Fruit fly (Drosophila melanogaster) S2 (cell line): ENCODE results near the gene CG33773.
A peak's percentile ranks its signal among the peaks of the same experiment; 100 is the strongest.

ENCODE experiments used
- CG8478 ChIP-seq: fragments of >200 bp; optimal IDR thresholded peaks from 2 replicates; lab custom pipeline; 2018
- CTCF ChIP-seq, 2 experiments: fragments of >200 bp; optimal IDR thresholded peaks; 2 replicates each; lab custom pipeline; 2018

Gene CG33773

DNA sequence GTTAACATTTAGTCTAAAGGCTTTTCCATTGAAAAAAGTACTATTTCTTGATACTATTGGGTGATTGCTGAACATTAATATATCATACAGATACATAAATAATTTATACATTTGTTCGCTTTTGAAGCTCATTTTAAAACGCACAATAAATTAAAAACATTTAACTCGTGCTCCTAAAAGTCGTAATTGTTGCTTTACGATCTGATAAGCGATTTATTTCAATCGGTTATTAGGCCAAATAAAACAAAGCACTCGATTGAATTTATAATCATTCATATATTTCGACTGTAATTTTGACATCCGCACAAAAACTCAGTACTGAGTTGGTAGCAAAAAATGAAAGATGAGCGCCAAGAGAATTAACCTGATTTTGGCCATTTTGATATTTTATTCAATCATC lies at the start of gene CG33773:
Gene CG33773 (plus strand): TSS at position 301 of the 400 bp plus-strand sequence.
- TF ChIP-seq CG8478 (no peak), CTCF (optimal IDR thresholded peaks at IDR 0.05; lab: Kevin White, UChicago) (no peak)

DNA sequence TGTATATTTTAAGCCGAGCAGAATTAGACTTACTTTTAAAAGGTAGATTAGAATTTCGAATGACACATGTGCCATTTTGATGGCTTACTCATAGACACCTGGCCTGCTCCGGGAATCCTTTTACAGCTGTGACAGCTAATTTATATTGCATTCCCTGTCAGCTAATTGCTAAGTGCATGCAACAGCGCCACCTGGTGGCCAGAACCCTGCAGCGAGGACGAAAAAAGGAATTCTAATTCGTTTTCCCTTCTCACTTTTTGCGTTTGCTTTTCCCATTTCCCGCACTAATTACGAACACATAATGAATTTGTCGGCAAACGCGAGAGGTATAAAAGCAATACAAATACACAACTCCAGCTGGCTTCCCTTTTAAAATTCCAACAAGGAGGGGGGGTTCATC lies 45.2 kb upstream of the CG33773 start, which contains the start of gene CG31008:
Gene CG31008 (minus strand): TSS at position 59 of the 400 bp plus-strand sequence.
- TF ChIP-seq CG8478 (no peak), CTCF (optimal IDR thresholded peaks at IDR 0.05; lab: Kevin White, UChicago) (peak; percentile 77 to 78)

DNA sequence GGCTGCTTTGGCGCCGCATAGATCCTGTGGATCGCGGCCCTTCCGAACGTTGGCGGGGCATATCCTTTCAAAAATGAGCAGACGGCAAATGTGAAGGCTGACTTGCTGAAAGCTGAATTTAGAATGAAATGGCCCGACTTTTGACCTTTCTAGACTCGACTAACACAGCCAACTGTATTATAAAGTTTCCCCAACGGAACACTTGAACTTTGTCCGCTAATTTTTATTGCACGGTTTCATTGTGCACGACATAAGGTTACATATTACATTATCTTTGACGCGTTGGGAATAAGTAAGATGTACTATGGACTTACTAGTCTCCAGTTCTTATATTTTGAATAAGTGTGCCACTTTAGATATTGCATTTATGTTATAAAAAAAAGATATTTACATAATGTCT lies 42.8 kb upstream of the CG33773 start, which contains the start of gene CG31007:
Gene CG31007 (minus strand): TSS at position 101 of the 400 bp plus-strand sequence.
- TF ChIP-seq CTCF (optimal IDR thresholded peaks at IDR 0.05; lab: Kevin White, UChicago): no peak
- no peak for TF ChIP-seq CG8478

DNA sequence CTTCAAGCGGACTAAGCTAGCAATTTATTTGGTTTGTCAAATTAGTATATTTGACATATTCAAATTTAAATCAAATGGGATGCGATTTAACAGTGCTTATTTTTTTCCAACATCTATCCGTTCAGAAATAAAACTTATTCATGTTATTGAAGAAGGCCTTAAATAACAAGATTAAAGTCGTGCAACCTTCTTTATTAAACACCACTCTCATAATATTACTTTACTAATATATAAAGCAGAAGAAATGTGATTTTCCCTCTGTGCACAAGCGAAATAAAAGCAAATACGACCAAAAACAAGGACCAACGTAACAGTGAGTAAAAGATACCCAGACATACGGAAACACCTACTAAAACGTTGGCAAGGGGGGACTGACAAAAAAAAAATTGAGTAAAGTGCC lies 28.5 kb upstream of the CG33773 start:
- TF ChIP-seq CG8478 (no peak), CTCF (optimal IDR thresholded peaks at IDR 0.05; lab: Kevin White, UChicago) (no peak)

DNA sequence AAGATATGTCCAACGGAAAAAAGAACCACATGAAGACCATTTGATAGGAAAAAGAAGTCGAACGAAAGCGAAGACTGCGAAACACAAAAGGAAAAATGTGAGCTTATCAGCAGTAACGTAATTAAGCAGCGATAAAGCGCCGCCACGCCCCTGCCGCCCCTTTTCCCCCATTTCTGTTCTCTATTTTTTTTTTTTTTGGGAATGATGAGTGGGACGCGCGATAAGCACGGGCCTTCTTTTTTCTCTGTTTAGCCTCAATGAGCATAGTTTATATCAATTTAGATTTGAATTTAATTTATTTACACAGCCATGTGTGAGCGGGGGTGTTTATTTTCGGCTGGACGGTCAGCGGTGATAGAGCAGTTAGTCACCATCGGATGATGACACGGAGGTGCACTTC lies 25.1 kb upstream of the CG33773 start:
- no peak for TF ChIP-seq CG8478
- no peak for TF ChIP-seq CTCF (optimal IDR thresholded peaks at IDR 0.05; lab: Kevin White, UChicago)

DNA sequence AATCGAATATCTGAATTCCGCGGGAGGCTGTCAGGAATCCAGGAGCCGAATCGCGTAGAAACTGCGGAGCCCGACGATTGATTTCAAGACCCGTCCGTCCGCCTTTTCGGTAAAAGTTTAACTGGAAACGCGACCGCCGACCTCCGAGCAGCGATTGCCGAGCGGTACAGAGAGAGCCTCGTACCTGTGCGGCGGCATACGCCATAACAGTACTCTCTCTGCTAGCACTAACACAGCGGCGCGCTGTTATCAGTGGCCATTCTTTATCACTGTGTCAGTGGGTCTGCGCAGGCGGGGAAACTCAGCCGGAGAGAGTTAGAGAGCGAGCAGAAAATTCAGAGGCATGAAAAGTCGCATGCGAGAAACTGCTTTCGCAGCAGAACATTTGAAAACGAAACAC lies 18.4 kb upstream of the CG33773 start, which contains the start of gene 5-HT7:
Gene 5-HT7 (minus strand): TSS at position 161 of the 400 bp plus-strand sequence.
- no peak for TF ChIP-seq CG8478
- TF ChIP-seq CTCF (optimal IDR thresholded peaks at IDR 0.05; lab: Kevin White, UChicago): no peak

DNA sequence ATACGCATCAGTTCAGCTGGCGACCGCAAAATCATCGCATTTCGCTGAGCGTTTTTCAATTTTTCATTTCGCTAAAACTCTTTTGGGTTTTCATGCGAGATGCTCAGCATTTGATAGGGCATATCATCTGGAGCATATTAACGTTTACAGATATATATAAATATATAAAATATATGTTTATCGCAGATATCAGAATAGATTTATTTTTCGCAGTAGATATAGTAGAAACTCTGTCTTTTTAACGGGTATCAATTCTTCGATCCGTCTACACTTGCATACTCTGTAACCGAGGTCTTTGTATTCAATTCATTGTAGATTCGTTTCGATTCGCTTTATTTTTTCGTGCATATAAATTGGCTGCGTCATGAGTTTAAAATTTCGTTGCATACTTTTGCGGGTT lies 15.5 kb upstream of the CG33773 start:
- TF ChIP-seq CG8478 (no peak), CTCF (optimal IDR thresholded peaks at IDR 0.05; lab: Kevin White, UChicago) (no peak)

DNA sequence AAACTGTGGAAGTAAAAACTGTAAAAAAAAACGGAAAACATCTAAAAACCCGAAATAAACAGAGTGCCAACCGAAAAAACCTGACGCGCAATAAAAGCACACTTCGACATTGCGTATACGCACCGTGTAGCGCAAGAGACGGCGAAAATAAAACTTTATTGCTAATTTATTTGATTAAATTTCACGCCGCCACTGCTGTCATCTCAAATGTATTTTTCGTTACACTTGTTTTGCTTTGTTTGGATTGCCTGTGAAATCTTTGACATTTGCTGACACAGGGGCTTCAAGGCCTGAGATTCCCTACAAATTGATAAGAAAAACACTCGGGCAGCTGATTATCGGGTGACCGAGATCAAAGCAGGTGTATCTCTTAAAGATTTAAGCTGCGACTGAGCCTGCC lies 14.4 kb upstream of the CG33773 start:
- TF ChIP-seq CG8478 (no peak), CTCF (optimal IDR thresholded peaks at IDR 0.05; lab: Kevin White, UChicago) (no peak)

DNA sequence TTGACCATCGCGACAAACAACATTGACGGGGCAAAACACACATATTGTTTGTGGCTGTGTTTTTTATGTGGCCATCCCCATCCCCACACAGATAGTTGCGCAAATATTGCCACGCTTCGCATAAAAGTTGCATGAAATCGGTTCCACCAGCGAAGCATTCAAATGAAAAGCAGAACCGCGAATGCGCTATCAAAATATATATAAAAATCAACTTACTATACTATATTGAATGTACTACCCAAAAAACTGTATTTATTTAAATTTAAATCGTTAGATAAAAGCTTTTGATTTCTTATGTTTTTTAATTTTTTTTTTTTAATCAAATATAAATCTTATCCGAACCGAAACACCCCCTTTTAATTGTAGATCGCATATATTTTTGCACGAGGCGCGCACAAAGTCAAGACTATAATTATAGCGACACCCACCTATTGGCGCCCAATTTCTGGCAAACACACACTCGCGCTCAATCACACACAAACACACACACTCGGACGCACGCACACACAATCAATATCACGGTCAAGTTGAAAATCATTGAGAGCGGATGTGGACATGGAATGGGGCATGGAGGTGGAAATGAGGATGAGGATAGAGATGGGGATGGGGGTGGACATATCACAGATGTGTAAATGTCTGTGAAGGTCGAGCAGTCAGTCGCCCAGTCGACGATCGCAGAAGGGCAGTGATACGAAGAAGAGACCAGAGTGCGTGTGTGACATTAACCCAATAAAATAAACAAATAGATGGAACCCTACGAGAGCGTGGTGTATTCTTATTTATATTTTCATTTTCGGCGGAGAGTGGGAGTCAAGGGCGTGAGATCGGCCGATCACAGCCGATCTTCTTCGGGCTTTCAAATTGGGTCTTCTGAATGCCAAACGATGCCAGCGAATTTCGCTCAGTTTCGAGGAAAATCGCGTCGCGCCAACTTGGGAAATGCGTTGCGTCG lies 3.6 kb downstream of the CG33773 start, which contains the start of gene CanA1:
Gene CanA1 (plus strand): TSS at position 902 of the 952 bp plus-strand sequence.
- TF ChIP-seq CG8478 (no peak), CTCF (optimal IDR thresholded peaks at IDR 0.05; lab: Kevin White, UChicago) (no peak)

DNA sequence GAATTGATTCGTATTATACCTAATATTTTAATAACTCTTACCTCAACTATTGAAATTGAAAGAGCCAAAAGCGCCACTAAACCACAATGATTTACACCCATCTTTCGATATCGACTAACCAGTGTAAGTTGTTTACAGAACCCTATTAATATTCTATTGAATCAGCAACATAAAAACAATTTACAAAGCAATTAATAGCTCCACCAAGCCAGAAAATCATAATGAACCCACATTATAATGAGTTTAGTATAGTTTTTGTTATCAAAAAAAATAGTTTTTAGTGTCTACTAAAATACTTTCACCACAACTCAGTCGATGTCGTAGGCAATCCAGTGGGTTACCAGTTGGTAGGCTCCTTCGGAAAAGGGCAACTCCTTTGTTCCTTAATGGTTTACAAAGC lies 9.9 kb downstream of the CG33773 start, which contains the start of gene CG33920:
Gene CG33920 (minus strand): TSS at position 101 of the 400 bp plus-strand sequence.
- no peak for TF ChIP-seq CG8478
- no peak for TF ChIP-seq CTCF (optimal IDR thresholded peaks at IDR 0.05; lab: Kevin White, UChicago)

DNA sequence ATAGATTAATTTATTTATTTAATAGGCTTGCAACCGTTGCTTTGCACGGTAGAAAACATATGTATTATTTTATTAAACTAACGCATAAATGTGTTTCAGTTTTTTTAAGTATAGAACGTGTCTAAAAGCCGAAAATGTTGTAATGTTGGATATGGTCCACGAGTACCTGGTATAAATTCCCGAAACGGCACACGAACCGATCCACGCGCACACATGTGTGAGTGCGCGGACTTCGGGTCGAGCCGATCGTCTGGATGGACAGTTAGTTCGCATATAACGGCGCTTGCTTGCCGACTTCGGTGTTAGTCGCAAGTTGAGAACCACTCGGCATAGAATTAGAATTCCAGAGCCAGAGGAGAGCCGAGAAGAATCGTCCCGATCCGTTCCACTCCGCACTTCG lies 13.5 kb downstream of the CG33773 start, which contains the start of gene Alp4:
Gene Alp4 (plus strand): TSS at position 301 of the 400 bp plus-strand sequence.
- TF ChIP-seq CTCF (optimal IDR thresholded peaks at IDR 0.05; lab: Kevin White, UChicago) (no peak), CG8478 (no peak)

DNA sequence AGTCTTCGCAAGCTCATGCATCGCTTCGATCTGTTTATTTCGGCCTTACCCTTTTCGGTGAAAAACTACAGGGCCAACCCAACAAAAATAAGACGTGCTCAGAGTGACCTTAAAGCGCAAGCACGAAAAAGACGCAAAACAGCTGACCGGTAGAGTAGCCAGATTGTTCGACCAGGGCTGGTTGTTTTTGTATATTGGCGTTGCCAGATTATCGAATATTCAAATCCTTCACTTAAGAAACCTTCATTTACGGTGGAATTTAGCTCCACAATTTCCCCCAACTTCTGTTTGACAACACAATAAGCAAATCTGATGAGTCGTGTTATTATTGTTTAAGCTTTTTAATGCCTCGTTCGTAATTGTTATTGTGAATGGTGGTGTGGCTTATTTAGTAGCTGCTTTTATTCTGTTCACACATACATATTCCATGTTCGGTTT lies 18.7 kb downstream of the CG33773 start, which contains the start of gene Chchd3:
Gene Chchd3 (minus strand): TSS at position 132 of the 438 bp plus-strand sequence.
- TF ChIP-seq CTCF (optimal IDR thresholded peaks at IDR 0.05; lab: Kevin White, UChicago) (peak; percentile 54 to 60), CG8478 (no peak)

DNA sequence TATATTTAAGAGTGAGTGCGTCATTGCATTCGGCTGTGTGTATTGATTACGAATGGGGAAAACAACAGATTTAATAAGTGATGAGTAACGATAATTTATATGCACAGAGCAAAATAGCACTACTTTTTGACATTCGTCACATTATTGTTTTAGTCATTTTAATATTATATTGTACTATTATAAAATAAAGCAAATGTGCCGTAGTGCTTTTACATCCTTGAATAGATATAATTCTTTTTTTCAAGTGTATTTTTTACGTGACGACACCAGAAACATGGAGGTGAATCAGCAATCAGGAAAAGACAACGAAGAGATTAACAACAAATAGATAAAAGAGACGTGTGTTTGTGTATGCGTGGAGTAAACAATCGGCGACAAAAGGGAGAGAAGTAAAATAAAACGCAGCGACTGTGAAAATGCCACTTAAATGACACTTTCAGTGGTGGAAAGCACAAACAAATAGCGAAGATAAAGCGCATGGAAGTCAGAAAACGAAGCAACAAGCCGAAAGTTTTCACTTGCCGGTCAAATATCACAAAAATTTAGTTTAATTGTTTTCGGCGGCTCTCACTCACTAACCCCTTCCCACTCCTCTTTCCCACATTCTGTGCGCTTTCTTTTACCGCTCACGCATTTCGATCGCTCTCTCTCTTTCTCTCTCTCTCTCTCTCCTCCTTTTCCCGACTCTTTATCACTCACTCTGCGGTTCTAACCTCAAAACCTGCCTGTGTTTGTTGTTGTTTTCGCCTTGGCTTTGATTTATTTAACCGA lies 24.1 kb downstream of the CG33773 start:
- no peak for TF ChIP-seq CTCF (optimal IDR thresholded peaks at IDR 0.05; lab: Kevin White, UChicago)
- TF ChIP-seq CG8478: no peak

DNA sequence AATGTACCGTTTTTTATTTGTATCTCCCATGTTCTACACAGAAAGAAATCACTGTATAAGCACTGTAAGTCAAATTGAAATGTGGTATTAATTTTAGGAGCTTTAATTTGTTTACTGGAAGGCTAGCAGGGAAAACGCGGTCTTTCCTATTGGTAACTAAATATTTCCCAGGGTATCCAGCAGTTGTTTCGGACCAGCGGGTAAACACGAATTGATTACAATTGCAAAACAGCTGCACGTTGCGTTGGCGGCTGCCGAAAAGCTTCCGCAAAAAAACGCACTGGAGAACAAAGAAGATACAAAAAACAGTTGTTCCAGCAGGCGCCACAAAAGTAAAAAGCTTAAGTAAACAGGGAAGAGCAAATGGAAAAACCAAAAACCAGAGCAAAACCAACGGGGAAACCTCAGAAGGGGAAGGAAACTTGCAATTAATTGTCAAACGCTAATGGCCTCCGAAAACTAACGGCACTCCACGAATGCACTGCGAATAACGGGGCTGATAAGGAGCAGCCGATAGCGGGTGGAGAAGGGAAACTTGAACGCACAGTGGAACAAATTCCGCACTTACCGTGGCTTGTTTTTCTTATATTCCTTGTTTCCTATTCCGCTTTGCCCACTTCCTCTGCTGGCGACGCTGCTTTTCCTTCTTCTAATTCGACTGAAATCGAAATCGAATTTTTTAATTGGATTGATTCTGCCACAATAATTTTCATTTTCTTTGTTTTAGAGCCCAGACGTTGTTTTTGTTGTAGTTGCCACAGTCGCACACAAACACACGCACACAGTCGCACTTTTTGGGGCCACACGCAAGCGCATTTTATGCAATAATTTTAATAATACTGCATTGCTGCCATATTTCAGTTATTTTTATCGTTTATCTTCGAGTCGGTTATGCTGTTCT lies 24.9 kb downstream of the CG33773 start:
- TF ChIP-seq CG8478 (no peak), CTCF (optimal IDR thresholded peaks at IDR 0.05; lab: Kevin White, UChicago) (no peak)
